Fruit fly (Drosophila melanogaster) whole organism, embryonic: ENCODE results near the gene pes.

ENCODE experiments used
- Antp ChIP-seq: fragments of 200-800 bp; sonication (Bioruptor generic); optimal IDR thresholded peaks from 3 replicates; lab custom pipeline; 2016; ENCODE audit warnings: missing biosample characterization, missing genetic modification characterization
- Bgb ChIP-seq: fragments of 200-800 bp; sonication (Bioruptor generic); IDR thresholded peaks from 2 replicates; pipeline ENCODE4 v1.3.6; 2022; ENCODE audit warnings: missing biosample characterization, missing genetic modification characterization; ENCODE audit not compliant: partially characterized antibody
- CG11456 ChIP-seq: fragments of 200-800 bp; sonication (Bioruptor generic); IDR thresholded peaks from 3 replicates; pipeline ENCODE4 v1.3.6; 2022; ENCODE audit warnings: missing biosample characterization, missing genetic modification characterization
- CG11560 ChIP-seq: fragments of 200-800 bp; sonication (Bioruptor generic); IDR thresholded peaks from 3 replicates; pipeline ENCODE4 v1.3.6; 2022; ENCODE audit warnings: missing biosample characterization, missing genetic modification characterization
- CG1529 ChIP-seq: fragments of 200-800 bp; sonication (Bioruptor generic); optimal IDR thresholded peaks from 3 replicates; lab custom pipeline; 2018; ENCODE audit warnings: missing biosample characterization, missing genetic modification characterization
- CG17361 ChIP-seq: fragments of 200-800 bp; sonication (Bioruptor generic); IDR thresholded peaks from 3 replicates; pipeline ENCODE4 v1.3.6; 2022; ENCODE audit warnings: missing biosample characterization, missing genetic modification characterization
- CG17385 ChIP-seq: fragments of 200-800 bp; sonication (Bioruptor generic); optimal IDR thresholded peaks from 3 replicates; lab custom pipeline; 2018; ENCODE audit warnings: missing biosample characterization, mild to moderate bottlenecking, missing genetic modification characterization
- CG18262 ChIP-seq: fragments of 200-800 bp; optimal IDR thresholded peaks from 3 replicates; lab custom pipeline; 2019; ENCODE audit warnings: missing biosample characterization, mild to moderate bottlenecking, missing genetic modification characterization, moderate library complexity
- CG18599 ChIP-seq: fragments of 200-800 bp; sonication (Bioruptor generic); optimal IDR thresholded peaks from 3 replicates; lab custom pipeline; 2017; ENCODE audit warnings: missing biosample characterization, missing genetic modification characterization, mild to moderate bottlenecking, moderate library complexity, missing genetic modification reagents
- CG30431 ChIP-seq: fragments of 200-800 bp; sonication (Bioruptor generic); optimal IDR thresholded peaks from 2 replicates; lab custom pipeline; 2017; ENCODE audit warnings: missing biosample characterization, missing genetic modification characterization
- CG3847 ChIP-seq: fragments of 200-800 bp; sonication (Bioruptor generic); IDR thresholded peaks from 2 replicates; pipeline ENCODE4 v1.3.6; 2022; ENCODE audit warnings: missing biosample characterization, missing genetic modification characterization
- CG42726 ChIP-seq: fragments of 200-800 bp; sonication (Bioruptor generic); IDR thresholded peaks from 2 replicates; pipeline ENCODE4 v1.3.6; 2022; ENCODE audit warnings: missing biosample characterization, missing genetic modification characterization; ENCODE audit not compliant: partially characterized antibody
- CG4404 ChIP-seq: fragments of 200-800 bp; sonication (Bioruptor generic); IDR thresholded peaks from 2 replicates; pipeline ENCODE4 v1.3.6; 2022; ENCODE audit warnings: missing biosample characterization, missing genetic modification characterization
- CG5180 ChIP-seq: fragments of 200-800 bp; sonication (Bioruptor generic); optimal IDR thresholded peaks from 3 replicates; lab custom pipeline; 2017; ENCODE audit warnings: missing biosample characterization, missing genetic modification characterization, mild to moderate bottlenecking, moderate library complexity, missing genetic modification reagents
- CG5953 ChIP-seq: fragments of 200-800 bp; sonication (Bioruptor generic); IDR thresholded peaks from 2 replicates; pipeline ENCODE4 v1.3.6; 2022; ENCODE audit warnings: missing biosample characterization, missing genetic modification characterization
- CG6654 ChIP-seq: fragments of 200-800 bp; sonication (Bioruptor generic); optimal IDR thresholded peaks from 2 replicates; lab custom pipeline; 2017; ENCODE audit warnings: missing biosample characterization, mild to moderate bottlenecking, missing genetic modification characterization
- CG8478 ChIP-seq: fragments of >200 bp; optimal IDR thresholded peaks from 2 replicates; lab custom pipeline; 2018
- CG8924 ChIP-seq: fragments of 200-800 bp; optimal IDR thresholded peaks from 3 replicates; lab custom pipeline; 2019; ENCODE audit warnings: missing biosample characterization, mild to moderate bottlenecking, missing genetic modification characterization, moderate library complexity
- CG8944 ChIP-seq: fragments of 200-800 bp; sonication (Bioruptor generic); optimal IDR thresholded peaks from 3 replicates; lab custom pipeline; 2016; ENCODE audit warnings: missing biosample characterization, missing genetic modification characterization
- CHES-1-like ChIP-seq: fragments of 200-800 bp; sonication (Bioruptor generic); optimal IDR thresholded peaks from 2 replicates; lab custom pipeline; 2016; ENCODE audit warnings: missing biosample characterization, missing genetic modification characterization
- Dad ChIP-seq: fragments of 200-800 bp; sonication (Bioruptor generic); optimal IDR thresholded peaks from 3 replicates; lab custom pipeline; 2016; ENCODE audit warnings: missing biosample characterization, missing genetic modification characterization
- Dll ChIP-seq: fragments of 200-800 bp; sonication (Bioruptor generic); IDR thresholded peaks from 4 replicates; pipeline ENCODE4 v1.3.6; 2022; ENCODE audit warnings: missing biosample characterization, missing genetic modification characterization; ENCODE audit not compliant: partially characterized antibody
- GATAe ChIP-seq: fragments of 200-800 bp; sonication (Bioruptor generic); conservative IDR thresholded peaks from 2 replicates; pipeline ENCODE4 v1.3.6; 2022; ENCODE audit warnings: missing biosample characterization, missing genetic modification characterization
- HLH3B ChIP-seq: fragments of 200-800 bp; sonication (Bioruptor generic); IDR thresholded peaks from 2 replicates; pipeline ENCODE4 v1.3.6; 2022; ENCODE audit warnings: missing biosample characterization, missing genetic modification characterization
- Hmr ChIP-seq: fragments of 200-800 bp; sonication (Bioruptor generic); optimal IDR thresholded peaks from 3 replicates; lab custom pipeline; 2017; ENCODE audit warnings: mild to moderate bottlenecking, missing biosample characterization, missing genetic modification reagents, missing genetic modification characterization
- Hr51 ChIP-seq, 2 experiments: fragments of 200-800 bp; sonication (Bioruptor generic); optimal IDR thresholded peaks; 2 replicates in 1 of 2; 3 replicates in 1 of 2; lab custom pipeline; 2016 to 2018; ENCODE audit warnings: missing biosample characterization in 2 of 2, missing genetic modification characterization in 2 of 2, mild to moderate bottlenecking in 1 of 2, moderate library complexity in 1 of 2
- NC2β ChIP-seq: fragments of 200-800 bp; sonication (Bioruptor generic); optimal IDR thresholded peaks from 2 replicates; lab custom pipeline; 2016; ENCODE audit warnings: missing biosample characterization, missing genetic modification characterization
- Poxn ChIP-seq: fragments of 200-800 bp; sonication (Bioruptor generic); IDR thresholded peaks from 2 replicates; pipeline ENCODE4 v1.3.6; 2022; ENCODE audit warnings: missing biosample characterization, missing genetic modification characterization
- Rx ChIP-seq: fragments of 200-800 bp; sonication (Bioruptor generic); IDR thresholded peaks from 2 replicates; pipeline ENCODE4 v1.3.6; 2022; ENCODE audit warnings: missing biosample characterization, missing genetic modification characterization
- Sox100B ChIP-seq: fragments of 200-800 bp; sonication (Bioruptor generic); optimal IDR thresholded peaks from 3 replicates; lab custom pipeline; 2018; ENCODE audit warnings: missing biosample characterization, mild to moderate bottlenecking, missing genetic modification characterization
- Spps ChIP-seq: fragments of 200-800 bp; sonication (Bioruptor generic); optimal IDR thresholded peaks from 2 replicates; lab custom pipeline; 2018; ENCODE audit warnings: missing biosample characterization, mild to moderate bottlenecking, missing genetic modification characterization
- Xbp1 ChIP-seq: fragments of 200-800 bp; sonication (Bioruptor generic); optimal IDR thresholded peaks from 3 replicates; lab custom pipeline; 2016; ENCODE audit warnings: missing biosample characterization, mild to moderate bottlenecking, missing genetic modification characterization
- aop ChIP-seq: fragments of 200-800 bp; sonication (Bioruptor generic); IDR thresholded peaks from 2 replicates; pipeline ENCODE4 v1.3.6; 2022; ENCODE audit warnings: missing biosample characterization, missing genetic modification characterization
- ap ChIP-seq: fragments of 200-800 bp; sonication (Bioruptor generic); IDR thresholded peaks from 2 replicates; pipeline ENCODE4 v1.3.6; 2022; ENCODE audit warnings: missing biosample characterization, missing genetic modification characterization
- ato ChIP-seq: fragments of 200-800 bp; sonication (Bioruptor generic); IDR thresholded peaks from 2 replicates; pipeline ENCODE4 v1.3.6; 2022; ENCODE audit warnings: missing biosample characterization, missing genetic modification characterization; ENCODE audit not compliant: partially characterized antibody
- caup ChIP-seq: fragments of 200-800 bp; sonication (Bioruptor generic); optimal IDR thresholded peaks from 3 replicates; lab custom pipeline; 2017; ENCODE audit warnings: missing biosample characterization, mild to moderate bottlenecking, missing genetic modification characterization, moderate library complexity; ENCODE audit not compliant: severe bottlenecking
- emc ChIP-seq: fragments of 200-800 bp; sonication (Bioruptor generic); optimal IDR thresholded peaks from 2 replicates; lab custom pipeline; 2016; ENCODE audit warnings: missing biosample characterization, missing genetic modification characterization
- eyg ChIP-seq: fragments of 200-800 bp; sonication (Bioruptor generic); optimal IDR thresholded peaks from 3 replicates; lab custom pipeline; 2016; ENCODE audit warnings: missing biosample characterization, missing genetic modification characterization
- fd102C ChIP-seq: fragments of 200-800 bp; sonication (Bioruptor generic); optimal IDR thresholded peaks from 2 replicates; lab custom pipeline; 2018; ENCODE audit warnings: missing biosample characterization, mild to moderate bottlenecking, missing genetic modification characterization, moderate library complexity
- gt ChIP-seq: fragments of 200-800 bp; sonication (Bioruptor generic); IDR thresholded peaks from 2 replicates; pipeline ENCODE4 v1.3.6; 2022; ENCODE audit warnings: missing biosample characterization, missing genetic modification characterization
- h ChIP-seq: fragments of >200 bp; optimal IDR thresholded peaks from 2 replicates; lab custom pipeline; 2017
- hb ChIP-seq: fragments of 200-800 bp; sonication (Bioruptor generic); IDR thresholded peaks from 3 replicates; pipeline ENCODE4 v1.3.6; 2022; ENCODE audit warnings: missing biosample characterization, missing genetic modification characterization; ENCODE audit not compliant: partially characterized antibody
- kay ChIP-seq: fragments of 200-800 bp; sonication (Bioruptor generic); optimal IDR thresholded peaks from 2 replicates; lab custom pipeline; 2016; ENCODE audit warnings: missing biosample characterization, missing genetic modification characterization
- knrl ChIP-seq: fragments of 200-800 bp; sonication (Bioruptor generic); IDR thresholded peaks from 3 replicates; pipeline ENCODE4 v1.3.6; 2022; ENCODE audit warnings: missing biosample characterization, missing genetic modification characterization; ENCODE audit not compliant: partially characterized antibody
- mld ChIP-seq: fragments of 200-800 bp; sonication (Bioruptor generic); IDR thresholded peaks from 3 replicates; pipeline ENCODE4 v1.3.6; 2022; ENCODE audit warnings: missing biosample characterization, missing genetic modification characterization; ENCODE audit not compliant: partially characterized antibody
- row ChIP-seq: fragments of 200-800 bp; sonication (Bioruptor generic); IDR thresholded peaks from 3 replicates; pipeline ENCODE4 v1.3.6; 2022; ENCODE audit warnings: missing biosample characterization, missing genetic modification characterization
- sens ChIP-seq: fragments of 200-800 bp; sonication (Bioruptor generic); peaks from one replicate; lab custom pipeline; 2016; ENCODE audit warnings: missing biosample characterization, missing genetic modification characterization
- sr ChIP-seq: fragments of 200-800 bp; sonication (Bioruptor generic); IDR thresholded peaks from 3 replicates; pipeline ENCODE4 v1.3.6; 2022; ENCODE audit warnings: missing biosample characterization, missing genetic modification characterization
- sug ChIP-seq: fragments of 200-800 bp; optimal IDR thresholded peaks from 2 replicates; lab custom pipeline; 2019; ENCODE audit warnings: missing biosample characterization, mild to moderate bottlenecking, missing genetic modification characterization, moderate library complexity
- wek ChIP-seq: fragments of 200-800 bp; sonication (Bioruptor generic); optimal IDR thresholded peaks from 3 replicates; lab custom pipeline; 2018; ENCODE audit warnings: missing biosample characterization, mild to moderate bottlenecking, missing genetic modification characterization, moderate library complexity

pes gene

DNA sequence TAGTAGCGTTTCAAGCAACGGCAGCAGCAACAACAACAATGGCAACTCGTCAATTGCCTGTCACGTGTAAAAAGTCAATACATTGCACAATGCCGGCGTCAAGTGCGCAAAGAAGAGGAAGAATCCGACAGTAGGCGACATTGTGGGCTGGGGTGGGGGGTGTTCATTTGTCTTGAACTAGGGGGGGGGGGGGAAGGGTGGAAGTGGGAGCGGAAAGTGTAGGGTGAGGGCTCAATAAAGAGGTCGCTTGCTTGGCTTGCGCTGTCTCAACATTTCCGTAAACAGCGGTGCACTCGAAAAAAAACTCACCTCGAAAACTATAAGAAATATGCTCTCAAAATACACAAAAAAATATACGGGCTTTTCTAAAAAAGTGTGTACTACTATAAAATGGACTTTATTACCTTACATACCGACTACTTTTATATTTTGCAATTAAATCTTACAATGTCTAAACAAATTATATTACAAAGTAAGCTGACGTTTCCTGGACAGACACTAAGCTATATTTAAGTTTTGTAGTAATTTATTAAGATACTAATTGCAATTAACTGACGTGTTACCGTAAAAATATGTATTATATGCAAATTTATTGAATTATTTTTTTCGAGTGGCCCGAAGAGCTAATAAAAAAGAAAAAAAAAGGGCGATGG is 28.1 kb downstream of the pes start (continued):
- TF ChIP-seq fd102C (GFP tag; lab: Kevin White, UChicago) (no peak), sens (peak; percentile 84), Bgb (GFP tag; lab: Robert Waterston, UW) (no peak), CG11560 (no peak), CG8478 (lab: Kevin White, UChicago) (no peak), sug (tag; lab: Kevin White, UChicago) (no peak), CG17385 (GFP tag; lab: Kevin White, UChicago) (peak; percentile 38), emc (GFP tag; lab: Kevin White, UChicago) (no peak), CG6654 (GFP tag; lab: Kevin White, UChicago) (peak; percentile 24), CG11456 (GFP tag; lab: Robert Waterston, UW) (no peak), knrl (GFP tag; lab: Robert Waterston, UW) (no peak), CG18262 (tag; lab: Kevin White, UChicago) (peak; percentile 72), Rx (GFP tag; lab: Robert Waterston, UW) (no peak), CG8944 (GFP tag; lab: Kevin White, UChicago) (no peak), Spps (tag; lab: Kevin White, UChicago) (peak; percentile 12), mld (GFP tag; lab: Robert Waterston, UW) (no peak), CG3847 (GFP tag; lab: Robert Waterston, UW) (no peak), sr (GFP tag; lab: Robert Waterston, UW) (no peak), Xbp1 (GFP tag; lab: Kevin White, UChicago) (peak; percentile 14), CG5953 (GFP tag; lab: Robert Waterston, UW) (no peak), aop (GFP tag; lab: Robert Waterston, UW) (no peak), Poxn (GFP tag; lab: Robert Waterston, UW) (no peak), kay (GFP tag; lab: Kevin White, UChicago) (no peak), CHES-1-like (GFP tag; lab: Kevin White, UChicago) (no peak), caup (GFP tag; lab: Kevin White, UChicago) (no peak), row (GFP tag; lab: Robert Waterston, UW) (peak; percentile 21; the same call in 1 of the 3 replicates), CG5180 (GFP tag; lab: Kevin White, UChicago) (no peak), hb (GFP tag; lab: Robert Waterston, UW) (no peak), CG42726 (GFP tag; lab: Robert Waterston, UW) (no peak), wek (GFP tag; lab: Kevin White, UChicago) (no peak), h (lab: Kevin White, UChicago) (no peak), CG8924 (tag; lab: Kevin White, UChicago) (peak; percentile 5), GATAe (GFP tag; lab: Robert Waterston, UW) (no peak), ato (GFP tag; lab: Robert Waterston, UW) (no peak), ap (GFP tag; lab: Robert Waterston, UW) (no peak), Hr51 (GFP tag; optimal IDR thresholded peaks at IDR 0.05; lab: Kevin White, UChicago) (peak in 1 of 2 experiments; percentile 65), eyg (GFP tag; lab: Kevin White, UChicago) (no peak), CG17361 (GFP tag; lab: Robert Waterston, UW) (peak; percentile 76; the same call in 2 of the 3 replicates), Dll (GFP tag; lab: Robert Waterston, UW) (no peak), Dad (GFP tag; lab: Kevin White, UChicago) (no peak), Hmr (GFP tag; lab: Kevin White, UChicago) (no peak), CG4404 (GFP tag; lab: Robert Waterston, UW) (no peak), Antp (GFP tag; lab: Kevin White, UChicago) (no peak), gt (no peak), CG18599 (peak; percentile 4), CG1529 (GFP tag; lab: Kevin White, UChicago) (no peak), Sox100B (GFP tag; lab: Kevin White, UChicago) (peak; percentile 58), CG30431 (no peak), HLH3B (GFP tag; lab: Robert Waterston, UW) (no peak), NC2β (GFP tag; lab: Kevin White, UChicago) (no peak)
